Worm (Caenorhabditis elegans) whole organism, early embryonic: ENCODE data around the gene F21F8.5.

Source experiments
- F13C5.2 ChIP-seq: sonication (generic microtip); optimal IDR thresholded peaks from 2 replicates; lab custom pipeline; 2017; ENCODE audit warnings: mild to moderate bottlenecking, missing genetic modification characterization, inconsistent platforms, missing compliant biosample characterization
- aly-1 ChIP-seq: sonication (generic microtip); optimal IDR thresholded peaks from 2 replicates; lab custom pipeline; 2016; ENCODE audit warnings: missing genetic modification characterization, missing compliant biosample characterization
- ama-1 ChIP-seq: fragments of 150-350 bp; optimal IDR thresholded peaks from 2 replicates; lab custom pipeline; 2014
- ets-7 ChIP-seq: sonication (generic microtip); optimal IDR thresholded peaks from 2 replicates; lab custom pipeline; 2016; ENCODE audit warnings: missing genotype, missing genetic modification characterization, missing compliant biosample characterization
- flt-1 ChIP-seq: fragments of 200-800 bp; sonication (Bioruptor generic); IDR thresholded peaks from 2 replicates; pipeline ENCODE4 v1.3.6; 2022; ENCODE audit warnings: missing genetic modification characterization, missing compliant biosample characterization
- hmbx-1 ChIP-seq: sonication (generic microtip); optimal IDR thresholded peaks from 2 replicates; lab custom pipeline; 2016; ENCODE audit warnings: mild to moderate bottlenecking, missing genetic modification characterization, missing compliant biosample characterization
- hmg-4 ChIP-seq: fragments of 200-800 bp; sonication (Bioruptor generic); optimal IDR thresholded peaks from 2 replicates; lab custom pipeline; 2018; ENCODE audit warnings: mild to moderate bottlenecking, missing genetic modification characterization, missing compliant biosample characterization
- hnd-1 ChIP-seq: sonication (generic microtip); optimal IDR thresholded peaks from 2 replicates; lab custom pipeline; 2016; ENCODE audit warnings: missing genetic modification characterization, missing compliant biosample characterization
- scrt-1 ChIP-seq: fragments of 200-800 bp; sonication (Bioruptor generic); IDR thresholded peaks from 2 replicates; pipeline ENCODE4 v1.3.6; 2022; ENCODE audit warnings: missing genetic modification characterization, missing compliant biosample characterization
- sea-1 ChIP-seq: fragments of 200-800 bp; sonication (Bioruptor generic); conservative IDR thresholded peaks from 2 replicates; pipeline ENCODE4 v1.3.6; 2022; ENCODE audit warnings: missing genetic modification characterization, missing compliant biosample characterization
- tbx-11 ChIP-seq: fragments of 200-800 bp; sonication (Bioruptor generic); IDR thresholded peaks from 2 replicates; pipeline ENCODE4 v1.3.6; 2022; ENCODE audit warnings: missing genetic modification characterization, missing compliant biosample characterization
- tbx-37 ChIP-seq: fragments of 200-800 bp; sonication (Bioruptor generic); conservative IDR thresholded peaks from 2 replicates; pipeline ENCODE4 v1.3.6; 2022; ENCODE audit warnings: missing genetic modification reagents, missing genetic modification characterization, missing compliant biosample characterization
- tra-4 ChIP-seq: sonication (generic microtip); optimal IDR thresholded peaks from 2 replicates; lab custom pipeline; 2017; ENCODE audit warnings: missing genetic modification characterization, missing compliant biosample characterization

- no peak for TF ChIP-seq aly-1
- no peak for TF ChIP-seq hmg-4
- no peak for TF ChIP-seq tra-4 (tag; lab: Kevin White, UChicago)
- no peak for TF ChIP-seq ama-1 (lab: Kevin White, UChicago)
- no peak for TF ChIP-seq hnd-1 (tag; lab: Kevin White, UChicago)
- no peak for TF ChIP-seq tbx-11 (GFP tag; lab: Robert Waterston, UW)
- no peak for TF ChIP-seq ets-7 (tag; lab: Kevin White, UChicago)
- no peak for TF ChIP-seq flt-1 (GFP tag; lab: Robert Waterston, UW)
- TF ChIP-seq tbx-37 (GFP tag; lab: Robert Waterston, UW): no peak
- no peak for TF ChIP-seq sea-1 (GFP tag; lab: Robert Waterston, UW)
- TF ChIP-seq F13C5.2: no peak
- TF ChIP-seq scrt-1 (GFP tag; lab: Robert Waterston, UW): no peak
- TF ChIP-seq hmbx-1 (tag; lab: Kevin White, UChicago): no peak
Observed at ce11 chrV:8300935-8301535, 34.9 kb upstream of the F21F8.5 start, which contains the start of gene W02D7.6.
